Worm (Caenorhabditis elegans) whole organism, L4 larva: ENCODE results near the gene F54B11.7.

Experiments used
- D1046.2 ChIP-seq: fragments of 200-800 bp; sonication (Bioruptor generic); IDR thresholded peaks from 2 replicates; pipeline ENCODE4 v1.3.6; 2022; ENCODE audit warnings: missing genetic modification characterization, missing compliant biosample characterization
- F37D6.2 ChIP-seq: sonication (generic microtip); optimal IDR thresholded peaks from 2 replicates; lab custom pipeline; 2016; ENCODE audit warnings: mild to moderate bottlenecking, missing genetic modification characterization, missing compliant biosample characterization
- F49E8.2 ChIP-seq: sonication (generic microtip); optimal IDR thresholded peaks from 2 replicates; lab custom pipeline; 2016; ENCODE audit warnings: missing compliant biosample characterization, mild to moderate bottlenecking, missing genetic modification characterization, borderline replicate concordance
- R02D3.7 ChIP-seq: fragments of 150-350 bp; sonication (generic microtip); optimal IDR thresholded peaks from 3 replicates; lab custom pipeline; 2014; ENCODE audit warnings: missing biosample characterization, missing genetic modification characterization
- T26A8.4 ChIP-seq: fragments of 200-800 bp; sonication (Bioruptor generic); IDR thresholded peaks from 2 replicates; pipeline ENCODE4 v1.3.6; 2022; ENCODE audit warnings: missing genetic modification characterization, missing compliant biosample characterization
- Y48G9A.11 ChIP-seq: fragments of 200-800 bp; sonication (Bioruptor generic); IDR thresholded peaks from 2 replicates; pipeline ENCODE4 v1.3.6; 2022; ENCODE audit warnings: missing genetic modification reagents, missing genetic modification characterization, missing compliant biosample characterization
- Y5F2A.4 ChIP-seq: fragments of 200-800 bp; sonication (Bioruptor generic); optimal IDR thresholded peaks from 2 replicates; lab custom pipeline; 2018; ENCODE audit warnings: mild to moderate bottlenecking, missing genetic modification characterization, missing compliant biosample characterization
- Y75B8A.6 ChIP-seq: fragments of 200-800 bp; sonication (Bioruptor generic); IDR thresholded peaks from 2 replicates; pipeline ENCODE4 v1.3.6; 2022; ENCODE audit warnings: missing genetic modification reagents, missing genetic modification characterization, missing compliant biosample characterization
- ZK337.2 ChIP-seq: fragments of 200-800 bp; sonication (Bioruptor generic); IDR thresholded peaks from 2 replicates; pipeline ENCODE4 v1.3.6; 2022; ENCODE audit warnings: missing genetic modification reagents, missing genetic modification characterization, missing compliant biosample characterization
- ZK546.5 ChIP-seq, 2 experiments: sonication (generic microtip); optimal IDR thresholded peaks; 2 replicates each; lab custom pipeline; 2017; ENCODE audit warnings: missing biosample characterization in 2 of 2, missing genetic modification characterization in 2 of 2
- aha-1 ChIP-seq: fragments of 150-350 bp; peaks from one replicate; lab custom pipeline; 2014; ENCODE audit warnings: missing biosample characterization, missing genetic modification characterization
- ama-1 ChIP-seq: fragments of 150-350 bp; optimal IDR thresholded peaks from 2 replicates; lab custom pipeline; 2014; ENCODE audit warnings: inconsistent platforms, mixed read lengths
- ceh-28 ChIP-seq: fragments of 150-350 bp; optimal IDR thresholded peaks from 2 replicates; lab custom pipeline; 2014; ENCODE audit warnings: missing biosample characterization, missing genetic modification reagents, missing genetic modification characterization
- ceh-62 ChIP-seq: sonication (generic microtip); optimal IDR thresholded peaks from 2 replicates; lab custom pipeline; 2017; ENCODE audit warnings: missing biosample characterization, missing genetic modification characterization
- ctbp-1 ChIP-seq: fragments of 200-800 bp; sonication (Bioruptor generic); IDR thresholded peaks from 2 replicates; pipeline ENCODE4 v1.3.6; 2022; ENCODE audit warnings: missing genetic modification reagents, missing genetic modification characterization, missing compliant biosample characterization
- daf-16 ChIP-seq, 3 experiments: sonication (generic microtip); optimal IDR thresholded peaks; 2 replicates each; lab custom pipeline; 2016 to 2017; ENCODE audit warnings: missing genetic modification characterization in 3 of 3, missing genetic modification reagents in 3 of 3, mild to moderate bottlenecking in 2 of 3, missing compliant biosample characterization in 2 of 3, missing biosample characterization in 1 of 3, moderate library complexity in 1 of 3
- daf-8 ChIP-seq: fragments of 200-800 bp; sonication (Bioruptor generic); IDR thresholded peaks from 2 replicates; pipeline ENCODE4 v1.3.6; 2022; ENCODE audit warnings: missing genetic modification characterization, missing compliant biosample characterization
- dmd-9 ChIP-seq: fragments of 200-800 bp; sonication (Bioruptor generic); IDR thresholded peaks from 2 replicates; pipeline ENCODE4 v1.3.6; 2022; ENCODE audit warnings: missing genetic modification reagents, missing genetic modification characterization, missing compliant biosample characterization
- dpl-1 ChIP-seq: fragments of 150-350 bp; optimal IDR thresholded peaks from 2 replicates; lab custom pipeline; 2014; ENCODE audit warnings: missing biosample characterization, missing genetic modification reagents, missing genetic modification characterization
- duxl-1 ChIP-seq: sonication (generic microtip); optimal IDR thresholded peaks from 2 replicates; lab custom pipeline; 2016; ENCODE audit warnings: mild to moderate bottlenecking, missing genetic modification characterization, moderate library complexity, missing compliant biosample characterization; ENCODE audit not compliant: poor library complexity
- egl-43 ChIP-seq: fragments of 200-800 bp; sonication (Bioruptor generic); IDR thresholded peaks from 2 replicates; pipeline ENCODE4 v1.3.6; 2022; ENCODE audit warnings: missing genetic modification reagents, missing genetic modification characterization, missing compliant biosample characterization
- fkh-10 ChIP-seq: fragments of 150-350 bp; optimal IDR thresholded peaks from 2 replicates; lab custom pipeline; 2014; ENCODE audit warnings: missing biosample characterization, missing genetic modification reagents, missing genetic modification characterization
- fos-1 ChIP-seq: fragments of 150-350 bp; optimal IDR thresholded peaks from 2 replicates; lab custom pipeline; 2014; ENCODE audit warnings: missing biosample characterization, missing genetic modification characterization
- gei-8 ChIP-seq: fragments of 200-800 bp; sonication (Bioruptor generic); optimal IDR thresholded peaks from 2 replicates; lab custom pipeline; 2018; ENCODE audit warnings: mild to moderate bottlenecking, missing genetic modification characterization, missing compliant biosample characterization
- hlh-11 ChIP-seq: fragments of 200-800 bp; sonication (Bioruptor generic); optimal IDR thresholded peaks from 2 replicates; lab custom pipeline; 2018; ENCODE audit warnings: mild to moderate bottlenecking, missing genetic modification characterization, missing compliant biosample characterization
- hmg-1.1 ChIP-seq: fragments of 200-800 bp; sonication (Bioruptor generic); IDR thresholded peaks from 2 replicates; pipeline ENCODE4 v1.3.6; 2022; ENCODE audit warnings: missing genetic modification reagents, missing genetic modification characterization, missing compliant biosample characterization
- jun-1 ChIP-seq: fragments of 150-350 bp; optimal IDR thresholded peaks from 2 replicates; lab custom pipeline; 2014; ENCODE audit warnings: missing biosample characterization, missing genetic modification reagents, missing genetic modification characterization
- lin-1 ChIP-seq: fragments of 200-800 bp; sonication (Bioruptor generic); IDR thresholded peaks from 2 replicates; pipeline ENCODE4 v1.3.6; 2022; ENCODE audit warnings: missing genetic modification reagents, missing genetic modification characterization, missing compliant biosample characterization
- lin-38 ChIP-seq: fragments of 200-800 bp; sonication (Bioruptor generic); IDR thresholded peaks from 2 replicates; pipeline ENCODE4 v1.3.6; 2022; ENCODE audit warnings: missing genetic modification reagents, missing genetic modification characterization, missing compliant biosample characterization
- lin-39 ChIP-seq: fragments of 150-350 bp; optimal IDR thresholded peaks from 2 replicates; lab custom pipeline; 2014; ENCODE audit warnings: missing biosample characterization, missing genetic modification reagents, missing genetic modification characterization
- lir-3 ChIP-seq: sonication (generic microtip); optimal IDR thresholded peaks from 2 replicates; lab custom pipeline; 2016; ENCODE audit warnings: mild to moderate bottlenecking, missing genetic modification characterization, missing compliant biosample characterization
- mep-1 ChIP-seq: fragments of 150-350 bp; sonication (generic microtip); optimal IDR thresholded peaks from 3 replicates; lab custom pipeline; 2014; ENCODE audit warnings: missing biosample characterization, missing genetic modification characterization
- mxl-2 ChIP-seq: fragments of 200-800 bp; sonication (Bioruptor generic); conservative IDR thresholded peaks from 2 replicates; pipeline ENCODE4 v1.3.6; 2022; ENCODE audit warnings: missing genetic modification reagents, missing genetic modification characterization, missing compliant biosample characterization
- mxl-3 ChIP-seq: fragments of 200-800 bp; sonication (Bioruptor generic); optimal IDR thresholded peaks from 2 replicates; lab custom pipeline; 2018; ENCODE audit warnings: mild to moderate bottlenecking, missing genetic modification characterization, missing compliant biosample characterization
- nhr-10 ChIP-seq: fragments of 150-350 bp; optimal IDR thresholded peaks from 2 replicates; lab custom pipeline; 2014; ENCODE audit warnings: missing biosample characterization, missing genetic modification characterization
- nhr-102 ChIP-seq: sonication (generic microtip); optimal IDR thresholded peaks from 2 replicates; lab custom pipeline; 2016; ENCODE audit warnings: mild to moderate bottlenecking, missing genetic modification characterization, moderate library complexity, missing compliant biosample characterization
- nhr-237 ChIP-seq: sonication (generic microtip); optimal IDR thresholded peaks from 2 replicates; lab custom pipeline; 2017; ENCODE audit warnings: missing biosample characterization, missing genetic modification characterization
- nhr-25 ChIP-seq: sonication (generic microtip); optimal IDR thresholded peaks from 2 replicates; lab custom pipeline; 2017; ENCODE audit warnings: missing genetic modification characterization, mild to moderate bottlenecking, missing compliant biosample characterization, antibody characterized with exemption, moderate library complexity, borderline replicate concordance; ENCODE audit not compliant: insufficient read depth
- nhr-28 ChIP-seq: fragments of 150-350 bp; optimal IDR thresholded peaks from 2 replicates; lab custom pipeline; 2014; ENCODE audit warnings: missing biosample characterization, missing genetic modification characterization
- nhr-41 ChIP-seq: fragments of 200-800 bp; sonication (Bioruptor generic); IDR thresholded peaks from 2 replicates; pipeline ENCODE4 v1.3.6; 2022; ENCODE audit warnings: missing genetic modification reagents, missing genetic modification characterization, missing compliant biosample characterization
- nhr-42 ChIP-seq: fragments of 200-800 bp; sonication (Bioruptor generic); IDR thresholded peaks from 2 replicates; pipeline ENCODE4 v1.3.6; 2022; ENCODE audit warnings: missing genetic modification characterization, missing compliant biosample characterization
- nhr-6 ChIP-seq: fragments of 150-350 bp; optimal IDR thresholded peaks from 2 replicates; lab custom pipeline; 2014; ENCODE audit warnings: missing biosample characterization, missing genetic modification characterization
- nhr-76 ChIP-seq: fragments of 150-350 bp; optimal IDR thresholded peaks from 2 replicates; lab custom pipeline; 2014; ENCODE audit warnings: missing biosample characterization, missing genetic modification characterization
- nhr-77 ChIP-seq: fragments of 150-350 bp; optimal IDR thresholded peaks from 2 replicates; lab custom pipeline; 2014; ENCODE audit warnings: missing biosample characterization, missing genetic modification characterization
- php-3 ChIP-seq: fragments of 200-800 bp; sonication (Bioruptor generic); IDR thresholded peaks from 2 replicates; pipeline ENCODE4 v1.3.6; 2022; ENCODE audit warnings: missing genetic modification reagents, missing genetic modification characterization, missing compliant biosample characterization
- pqm-1 ChIP-seq: sonication (generic microtip); optimal IDR thresholded peaks from 2 replicates; lab custom pipeline; 2017; ENCODE audit warnings: missing biosample characterization, missing genetic modification characterization
- sdz-12 ChIP-seq: fragments of 200-800 bp; sonication (Bioruptor generic); optimal IDR thresholded peaks from 2 replicates; lab custom pipeline; 2018; ENCODE audit warnings: mild to moderate bottlenecking, missing genetic modification characterization, missing compliant biosample characterization
- snpc-1.2 ChIP-seq: fragments of 200-800 bp; sonication (Bioruptor generic); IDR thresholded peaks from 2 replicates; pipeline ENCODE4 v1.3.6; 2022; ENCODE audit warnings: missing genetic modification reagents, missing genetic modification characterization, missing compliant biosample characterization
- unc-130 ChIP-seq: sonication (generic microtip); optimal IDR thresholded peaks from 2 replicates; lab custom pipeline; 2016; ENCODE audit warnings: missing genetic modification reagents, missing genetic modification characterization, missing compliant biosample characterization
- unc-39 ChIP-seq: sonication (generic microtip); optimal IDR thresholded peaks from 2 replicates; lab custom pipeline; 2017; ENCODE audit warnings: missing biosample characterization, missing genetic modification characterization
- zag-1 ChIP-seq: fragments of 150-350 bp; optimal IDR thresholded peaks from 2 replicates; lab custom pipeline; 2014; ENCODE audit warnings: missing biosample characterization, missing genetic modification characterization
- zip-11 ChIP-seq: fragments of 200-800 bp; sonication (Bioruptor generic); IDR thresholded peaks from 2 replicates; pipeline ENCODE4 v1.3.6; 2022; ENCODE audit warnings: missing genetic modification characterization, missing compliant biosample characterization

Gene F54B11.7

ce11 chrX:13583895-13584344 lies 16.3 kb upstream of the F54B11.7 start (continued):
- TF ChIP-seq php-3 (GFP tag; lab: Robert Waterston, UW) (peak; percentile 78), nhr-77 (tag; lab: Kevin White, UChicago) (no peak), snpc-1.2 (GFP tag; lab: Robert Waterston, UW) (no peak), duxl-1 (tag; lab: Kevin White, UChicago) (no peak), egl-43 (GFP tag; lab: Robert Waterston, UW) (no peak; the same call in 1 of the 2 replicates), lin-1 (GFP tag; lab: Robert Waterston, UW) (no peak), unc-39 (tag; lab: Kevin White, UChicago) (no peak), Y48G9A.11 (GFP tag; lab: Robert Waterston, UW) (no peak), aha-1 (tag; lab: Kevin White, UChicago) (peak; percentile 99), R02D3.7 (tag; lab: Kevin White, UChicago) (no peak), Y5F2A.4 (GFP tag; lab: Kevin White, UChicago) (no peak), fos-1 (no peak), F37D6.2 (tag; lab: Kevin White, UChicago) (no peak), hlh-11 (tag; lab: Kevin White, UChicago) (peak; percentile 87), nhr-76 (tag; lab: Kevin White, UChicago) (no peak), hmg-1.1 (GFP tag; lab: Robert Waterston, UW) (peak; percentile 48; the same call in 1 of the 2 replicates), ama-1 (lab: Kevin White, UChicago) (no peak), ceh-62 (no peak), nhr-28 (tag; lab: Kevin White, UChicago) (peak; percentile 17), pqm-1 (tag; lab: Kevin White, UChicago) (no peak), nhr-237 (tag; lab: Kevin White, UChicago) (no peak), nhr-41 (GFP tag; lab: Robert Waterston, UW) (no peak), nhr-10 (tag; lab: Kevin White, UChicago) (no peak), lir-3 (tag; lab: Kevin White, UChicago) (no peak), mxl-2 (GFP tag; lab: Robert Waterston, UW) (no peak), nhr-25 (tag; lab: Kevin White, UChicago) (peak; percentile 24), gei-8 (GFP tag; lab: Kevin White, UChicago) (no peak), ceh-28 (tag; lab: Kevin White, UChicago) (no peak), mep-1 (tag; lab: Kevin White, UChicago) (peak; percentile 72), nhr-102 (tag; lab: Kevin White, UChicago) (peak; percentile 65), jun-1 (tag; lab: Kevin White, UChicago) (no peak), mxl-3 (GFP tag; lab: Kevin White, UChicago) (peak; percentile 42), Y75B8A.6 (GFP tag; lab: Robert Waterston, UW) (no peak), ZK546.5 (tag; optimal IDR thresholded peaks at IDR 0.05; lab: Kevin White, UChicago) (no peak), nhr-6 (tag; lab: Kevin White, UChicago) (no peak), ctbp-1 (GFP tag; lab: Robert Waterston, UW) (no peak), ZK337.2 (GFP tag; lab: Robert Waterston, UW) (no peak), sdz-12 (GFP tag; lab: Kevin White, UChicago) (no peak), zip-11 (GFP tag; lab: Robert Waterston, UW) (no peak), fkh-10 (no peak), daf-8 (no peak), dmd-9 (GFP tag; lab: Robert Waterston, UW) (no peak), daf-16 (GFP tag; optimal IDR thresholded peaks at IDR 0.05; lab: Kevin White, UChicago) (peak; percentile 18 to 32), daf-16 (tag; optimal IDR thresholded peaks at IDR 0.05; lab: Kevin White, UChicago) (peak; percentile 80), F49E8.2 (tag; lab: Kevin White, UChicago) (no peak), lin-39 (tag; lab: Kevin White, UChicago) (no peak), D1046.2 (GFP tag; lab: Robert Waterston, UW) (0 out of 2 replicates have a peak, but pooled peaks have one; percentile 41), zag-1 (no peak), unc-130 (no peak), nhr-42 (GFP tag; lab: Robert Waterston, UW) (0 out of 2 replicates have a peak, but pooled peaks have one; percentile 28), T26A8.4 (GFP tag; lab: Robert Waterston, UW) (no peak; the same call in 1 of the 2 replicates), lin-38 (GFP tag; lab: Robert Waterston, UW) (no peak), dpl-1 (peak; percentile 13)
